Worm (Caenorhabditis elegans): ENCODE results near the gene Y59H11AM.1.

Y59H11AM.1 gene

DNA sequence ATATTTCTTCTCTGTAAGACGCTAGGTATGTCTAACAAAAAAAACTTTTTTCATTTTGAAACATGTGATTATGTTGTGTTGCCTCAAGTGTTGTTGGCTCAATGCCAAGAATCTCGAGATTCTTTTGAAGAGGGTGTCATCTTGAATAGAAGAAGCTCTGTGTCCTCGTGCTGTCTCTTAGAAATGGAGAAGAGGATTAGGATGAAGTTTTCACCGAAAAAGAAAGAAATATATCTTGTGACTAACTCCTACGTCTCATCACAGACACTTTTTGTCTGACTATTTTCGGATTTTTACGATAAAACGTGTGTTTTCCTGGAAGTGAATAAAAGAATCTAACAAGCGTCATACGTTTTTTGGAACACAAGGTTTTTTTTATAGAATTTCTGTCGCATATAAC lies 16.4 kb downstream of the Y59H11AM.1 start:
- TF ChIP-seq nfya-1 (tag; optimal IDR thresholded peaks at IDR 0.05; ENCODE audit: insufficient read depth) (peak; percentile 12), mdl-1 (tag; optimal IDR thresholded peaks at IDR 0.05) (no peak), daf-12 (tag; optimal IDR thresholded peaks at IDR 0.05) (no peak)

DNA sequence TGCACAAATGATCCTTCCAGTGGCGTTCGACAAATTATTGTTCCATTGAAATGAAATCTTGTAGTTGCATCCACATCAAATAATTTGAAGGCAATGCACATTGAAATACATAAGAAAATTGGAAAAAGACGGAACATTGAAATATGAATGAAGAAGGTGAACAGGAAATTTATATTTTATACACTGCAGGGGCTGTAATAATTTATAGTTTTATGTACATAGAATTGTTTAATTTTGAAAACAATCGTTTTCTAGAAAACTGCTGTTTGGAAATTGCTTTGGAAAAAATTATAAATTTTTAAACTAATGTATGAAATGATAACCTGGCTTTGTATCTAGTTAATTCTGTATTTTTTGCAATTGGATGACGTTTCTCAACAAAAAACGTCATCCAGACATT lies 24.1 kb downstream of the Y59H11AM.1 start, which contains the start of gene Y59H11AR.3:
Y59H11AR.3 (minus strand) TSS at position 101 of the 400 bp plus-strand sequence.
- no peak for TF ChIP-seq nhr-12 (tag; optimal IDR thresholded peaks at IDR 0.05)
- no peak for TF ChIP-seq nfya-1 (tag; optimal IDR thresholded peaks at IDR 0.05; ENCODE audit: insufficient read depth)
- no peak for TF ChIP-seq nhr-23 (tag; optimal IDR thresholded peaks at IDR 0.05)
- no peak for TF ChIP-seq skn-1 (tag; optimal IDR thresholded peaks at IDR 0.05)
- TF ChIP-seq tbx-2 (tag; optimal IDR thresholded peaks at IDR 0.05), result no peak

DNA sequence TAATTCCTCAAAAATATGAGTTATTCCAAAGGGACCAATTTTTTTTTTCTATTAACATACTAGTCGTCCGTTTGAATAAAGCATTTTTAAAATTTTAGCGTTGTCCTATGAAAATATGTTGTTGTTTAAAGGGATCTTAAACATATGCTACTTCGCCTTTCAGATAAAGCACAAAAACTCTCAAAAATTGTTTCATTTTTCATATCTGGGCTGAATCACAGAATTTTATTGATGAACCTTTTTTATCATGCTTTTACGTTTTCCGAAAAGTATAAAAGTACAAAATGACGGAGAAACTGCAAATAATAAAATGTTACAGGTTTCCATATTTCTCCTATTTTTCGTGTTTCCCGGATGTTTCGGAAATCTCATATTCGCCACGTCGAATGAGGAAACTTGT lies 24.5 kb downstream of the Y59H11AM.1 start, which contains the start of gene clec-181:
clec-181 (plus strand) TSS at position 301 of the 400 bp plus-strand sequence.
- no peak for TF ChIP-seq elt-1 (tag; optimal IDR thresholded peaks at IDR 0.05)

DNA sequence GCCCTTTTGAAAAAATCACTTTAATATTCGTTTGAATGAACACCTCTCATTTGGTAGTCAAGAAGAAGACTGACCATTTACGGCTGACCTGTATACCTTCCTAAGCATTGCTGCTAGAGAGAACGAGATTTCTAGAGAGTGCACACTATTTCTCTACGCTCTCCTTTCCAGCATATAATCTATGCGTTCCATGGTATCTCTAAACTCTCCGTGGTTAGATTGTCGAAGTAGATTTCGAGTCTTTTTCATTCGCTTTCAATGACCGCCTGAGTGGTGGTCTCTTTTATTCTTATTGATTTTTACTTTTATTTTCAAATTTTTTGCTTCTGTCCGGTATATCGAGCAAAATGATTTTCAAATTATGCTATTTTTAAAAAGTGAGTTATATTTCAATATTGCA lies 26.3 kb downstream of the Y59H11AM.1 start:
- TF ChIP-seq nhr-67 (tag; optimal IDR thresholded peaks at IDR 0.05) (no peak), unc-39 (tag; optimal IDR thresholded peaks at IDR 0.05) (no peak), ama-1 (optimal IDR thresholded peaks at IDR 0.05) (no peak), hmg-11 (tag; optimal IDR thresholded peaks at IDR 0.05) (peak; percentile 51), nfya-1 (tag; optimal IDR thresholded peaks at IDR 0.05; ENCODE audit: insufficient read depth) (peak; percentile 57), nhr-23 (tag; optimal IDR thresholded peaks at IDR 0.05) (peak; percentile 39), pha-4 (tag; optimal IDR thresholded peaks at IDR 0.05) (peak; percentile 32)

DNA sequence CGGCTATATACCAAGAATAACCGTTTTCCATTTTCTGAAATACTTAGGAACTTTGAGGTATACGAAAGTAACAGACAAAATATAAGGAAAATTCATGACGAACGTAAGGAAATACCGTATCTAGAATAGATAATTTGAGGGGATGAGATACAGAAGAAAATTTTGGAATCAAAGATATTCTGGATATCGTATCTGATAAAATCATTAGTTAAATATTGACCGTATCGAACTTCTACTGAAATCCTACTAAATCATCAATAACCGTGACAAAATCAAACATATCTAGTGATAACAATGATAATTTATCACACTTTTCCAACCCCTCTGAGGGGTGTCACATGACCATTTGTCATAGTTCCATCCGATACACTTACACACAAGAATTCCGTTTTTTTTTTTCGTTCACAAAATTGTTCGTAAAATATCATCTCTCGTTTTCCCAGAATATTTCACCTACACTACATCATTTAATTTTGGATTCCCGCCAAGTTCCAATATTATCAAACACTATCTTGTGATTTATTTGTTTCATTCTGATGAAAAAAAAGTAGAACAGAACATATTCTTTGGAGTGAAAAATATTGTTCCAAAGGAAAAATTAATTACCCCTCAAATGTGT lies 29.6 kb downstream of the Y59H11AM.1 start, which contains the start of gene Y59H11AR.4:
Y59H11AR.4 (minus strand) TSS at position 51 of the 619 bp plus-strand sequence.
- TF ChIP-seq ceh-9 (tag; optimal IDR thresholded peaks at IDR 0.05) (no peak), unc-62 (GFP tag; optimal IDR thresholded peaks at IDR 0.05) (no peak), lin-15B (tag; optimal IDR thresholded peaks at IDR 0.05) (no peak), nhr-12 (tag; optimal IDR thresholded peaks at IDR 0.05) (no peak), unc-39 (tag; optimal IDR thresholded peaks at IDR 0.05) (no peak), fos-1 (tag; optimal IDR thresholded peaks at IDR 0.05) (no peak), ceh-16 (tag; optimal IDR thresholded peaks at IDR 0.05) (no peak), elt-1 (tag; optimal IDR thresholded peaks at IDR 0.05) (no peak), ceh-28 (tag; optimal IDR thresholded peaks at IDR 0.05) (no peak), mml-1 (tag; optimal IDR thresholded peaks at IDR 0.05) (no peak), nhr-77 (tag; optimal IDR thresholded peaks at IDR 0.05) (no peak), elt-2 (tag; optimal IDR thresholded peaks at IDR 0.05) (no peak), skn-1 (tag; optimal IDR thresholded peaks at IDR 0.05) (no peak), egl-27 (tag; optimal IDR thresholded peaks at IDR 0.05) (no peak), zag-1 (tag; optimal IDR thresholded peaks at IDR 0.05) (no peak), nhr-11 (tag; optimal IDR thresholded peaks at IDR 0.05) (no peak), lin-39 (tag; optimal IDR thresholded peaks at IDR 0.05) (no peak)

DNA sequence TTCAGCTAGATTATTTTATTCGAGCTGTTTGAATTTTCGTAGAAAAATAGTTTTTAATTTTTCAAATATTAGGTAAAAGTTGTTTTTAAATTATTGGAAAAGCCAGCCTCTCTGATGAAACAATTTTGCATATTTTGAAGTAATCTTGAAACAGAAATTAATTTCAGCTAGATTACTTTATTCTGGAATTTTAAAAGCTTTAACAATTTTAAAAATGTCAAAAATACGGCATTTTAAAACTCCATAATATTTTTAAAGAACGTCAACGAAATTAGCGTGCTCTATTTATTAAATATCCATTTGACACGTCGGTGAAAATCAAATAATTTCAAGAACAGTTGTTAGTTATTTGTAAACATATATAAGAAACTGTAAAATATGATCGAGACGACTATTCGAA lies 31.6 kb downstream of the Y59H11AM.1 start, which contains the start of gene Y59H11AR.10:
Y59H11AR.10 (plus strand) TSS at position 301 of the 400 bp plus-strand sequence.
- TF ChIP-seq ztf-4 (tag; optimal IDR thresholded peaks at IDR 0.05), result no peak
- TF ChIP-seq ceh-28 (tag; optimal IDR thresholded peaks at IDR 0.05), result no peak
- TF ChIP-seq jun-1 (tag; optimal IDR thresholded peaks at IDR 0.05), result no peak
- TF ChIP-seq snpc-4 (tag; optimal IDR thresholded peaks at IDR 0.05), result no peak
- no peak for TF ChIP-seq ceh-9 (tag; optimal IDR thresholded peaks at IDR 0.05)
- no peak for TF ChIP-seq unc-62 (GFP tag; optimal IDR thresholded peaks at IDR 0.05)
- TF ChIP-seq nhr-25 (tag; optimal IDR thresholded peaks at IDR 0.05), result no peak
- TF ChIP-seq nfya-1 (tag; optimal IDR thresholded peaks at IDR 0.05; ENCODE audit: insufficient read depth), result no peak
- TF ChIP-seq tbx-2 (tag; optimal IDR thresholded peaks at IDR 0.05), result no peak
- TF ChIP-seq daf-12 (tag; optimal IDR thresholded peaks at IDR 0.05), result no peak
- TF ChIP-seq hmg-11 (tag; optimal IDR thresholded peaks at IDR 0.05), result no peak
- no peak for TF ChIP-seq skn-1 (tag; optimal IDR thresholded peaks at IDR 0.05)
- TF ChIP-seq fkh-10 (GFP tag; optimal IDR thresholded peaks at IDR 0.05), result no peak
- no peak for TF ChIP-seq elt-3 (tag; optimal IDR thresholded peaks at IDR 0.05)
- no peak for TF ChIP-seq elt-1 (tag; optimal IDR thresholded peaks at IDR 0.05)
- TF ChIP-seq nhr-43 (tag; optimal IDR thresholded peaks at IDR 0.05; ENCODE audit: poor library complexity, severe bottlenecking), result no peak
- TF ChIP-seq lsy-12 (tag; optimal IDR thresholded peaks at IDR 0.05), result no peak
- TF ChIP-seq fos-1 (tag; optimal IDR thresholded peaks at IDR 0.05), result no peak
- TF ChIP-seq nhr-77 (tag; optimal IDR thresholded peaks at IDR 0.05), result no peak
